Fruit fly (Drosophila melanogaster) whole organism, embryonic: ENCODE measurements around the gene Trm7-34.
A peak's percentile ranks its signal among the peaks of the same experiment; 100 is the strongest.

ENCODE experiments used
- Asciz ChIP-seq: fragments of 200-800 bp; sonication (Bioruptor generic); optimal IDR thresholded peaks from 2 replicates; lab custom pipeline; 2017; ENCODE audit warnings: missing biosample characterization, mild to moderate bottlenecking, missing genetic modification characterization, missing genetic modification reagents
- Awh ChIP-seq: fragments of 200-800 bp; sonication (Bioruptor generic); IDR thresholded peaks from 2 replicates; pipeline ENCODE4, ENCODE4 v1.3.6; 2022; ENCODE audit warnings: missing biosample characterization, missing genetic modification characterization
- Bteb2 ChIP-seq: fragments of 200-800 bp; sonication (Bioruptor generic); optimal IDR thresholded peaks from 2 replicates; lab custom pipeline; 2016; ENCODE audit warnings: missing biosample characterization, missing genetic modification characterization
- CG10274 ChIP-seq: fragments of 200-800 bp; sonication (Bioruptor generic); optimal IDR thresholded peaks from 3 replicates; lab custom pipeline; 2017; ENCODE audit warnings: missing biosample characterization, mild to moderate bottlenecking, missing genetic modification characterization
- CG10321 ChIP-seq: fragments of 200-800 bp; sonication (Bioruptor generic); IDR thresholded peaks from 2 replicates; pipeline ENCODE4 v1.3.6; 2022; ENCODE audit warnings: missing biosample characterization, missing genetic modification characterization
- CG10565 ChIP-seq: fragments of 200-800 bp; sonication (Bioruptor generic); optimal IDR thresholded peaks from 3 replicates; lab custom pipeline; 2016; ENCODE audit warnings: missing biosample characterization, mild to moderate bottlenecking, missing genetic modification characterization
- CG14710 ChIP-seq: fragments of 200-800 bp; sonication (Bioruptor generic); optimal IDR thresholded peaks from 3 replicates; lab custom pipeline; 2019; ENCODE audit warnings: missing biosample characterization, mild to moderate bottlenecking, missing genetic modification characterization, moderate library complexity
- CG15269 ChIP-seq: fragments of 200-800 bp; sonication (Bioruptor generic); optimal IDR thresholded peaks from 2 replicates; lab custom pipeline; 2018; ENCODE audit warnings: missing biosample characterization, mild to moderate bottlenecking, missing genetic modification characterization, moderate library complexity
- CG1529 ChIP-seq: fragments of 200-800 bp; sonication (Bioruptor generic); optimal IDR thresholded peaks from 3 replicates; lab custom pipeline; 2018; ENCODE audit warnings: missing biosample characterization, missing genetic modification characterization
- CG17186 ChIP-seq: fragments of 200-800 bp; sonication (Bioruptor generic); optimal IDR thresholded peaks from 3 replicates; lab custom pipeline; 2017; ENCODE audit warnings: missing biosample characterization, missing genetic modification reagents, missing genetic modification characterization
- CG1792 ChIP-seq: fragments of 200-800 bp; sonication (Bioruptor generic); optimal IDR thresholded peaks from 2 replicates; lab custom pipeline; 2016; ENCODE audit warnings: missing biosample characterization, missing genetic modification characterization
- CG2889 ChIP-seq: fragments of 200-800 bp; sonication (Bioruptor generic); IDR thresholded peaks from 3 replicates; pipeline ENCODE4 v1.3.6; 2022; ENCODE audit warnings: missing biosample characterization, missing genetic modification characterization
- CG30431 ChIP-seq: fragments of 200-800 bp; sonication (Bioruptor generic); optimal IDR thresholded peaks from 2 replicates; lab custom pipeline; 2017; ENCODE audit warnings: missing biosample characterization, missing genetic modification characterization
- CG42726 ChIP-seq: fragments of 200-800 bp; sonication (Bioruptor generic); IDR thresholded peaks from 2 replicates; pipeline ENCODE4 v1.3.6; 2022; ENCODE audit warnings: missing biosample characterization, missing genetic modification characterization; ENCODE audit not compliant: partially characterized antibody
- CG4424 ChIP-seq: fragments of 200-800 bp; sonication (Bioruptor generic); optimal IDR thresholded peaks from 3 replicates; lab custom pipeline; 2016; ENCODE audit warnings: missing biosample characterization, missing genetic modification characterization
- CG4617 ChIP-seq: fragments of 200-800 bp; sonication (Bioruptor generic); optimal IDR thresholded peaks from 3 replicates; lab custom pipeline; 2016; ENCODE audit warnings: missing biosample characterization, missing genetic modification characterization, borderline replicate concordance
- CG5180 ChIP-seq: fragments of 200-800 bp; sonication (Bioruptor generic); optimal IDR thresholded peaks from 3 replicates; lab custom pipeline; 2017; ENCODE audit warnings: missing biosample characterization, missing genetic modification characterization, mild to moderate bottlenecking, moderate library complexity, missing genetic modification reagents
- CG6765 ChIP-seq: fragments of 200-800 bp; sonication (Bioruptor generic); optimal IDR thresholded peaks from 3 replicates; lab custom pipeline; 2017; ENCODE audit warnings: missing biosample characterization, mild to moderate bottlenecking, missing genetic modification characterization
- CG6791 ChIP-seq: fragments of 200-800 bp; sonication (Bioruptor generic); IDR thresholded peaks from 3 replicates; pipeline ENCODE4 v1.3.6; 2022; ENCODE audit warnings: missing biosample characterization, missing genetic modification characterization; ENCODE audit not compliant: partially characterized antibody
- CG6854 ChIP-seq: fragments of 200-800 bp; sonication (Bioruptor generic); optimal IDR thresholded peaks from 3 replicates; lab custom pipeline; 2017; ENCODE audit warnings: missing biosample characterization, mild to moderate bottlenecking, missing genetic modification characterization
- CG7357 ChIP-seq: fragments of 200-800 bp; sonication (Bioruptor generic); IDR thresholded peaks from 3 replicates; pipeline ENCODE4 v1.3.6; 2022; ENCODE audit warnings: missing biosample characterization, missing genetic modification characterization
- CG8388 ChIP-seq: fragments of 200-800 bp; sonication (Bioruptor generic); optimal IDR thresholded peaks from 2 replicates; lab custom pipeline; 2019; ENCODE audit warnings: missing biosample characterization, mild to moderate bottlenecking, missing genetic modification characterization, moderate library complexity
- CoRest ChIP-seq: fragments of 200-800 bp; sonication (Bioruptor generic); optimal IDR thresholded peaks from 3 replicates; lab custom pipeline; 2018; ENCODE audit warnings: missing biosample characterization, mild to moderate bottlenecking, missing genetic modification characterization, moderate library complexity
- D19B ChIP-seq: fragments of 200-800 bp; sonication (Bioruptor generic); optimal IDR thresholded peaks from 2 replicates; lab custom pipeline; 2017; ENCODE audit warnings: missing biosample characterization, mild to moderate bottlenecking, missing genetic modification characterization
- E2f1 ChIP-seq: fragments of 200-800 bp; sonication (Bioruptor generic); IDR thresholded peaks from 2 replicates; pipeline ENCODE4 v1.3.6; 2022; ENCODE audit warnings: missing biosample characterization, missing genetic modification characterization
- Hr39 ChIP-seq: fragments of >200 bp; optimal IDR thresholded peaks from 2 replicates; lab custom pipeline; 2017
- Med ChIP-seq: fragments of 200-800 bp; sonication (Bioruptor generic); peaks from one replicate; lab custom pipeline; 2016; ENCODE audit warnings: missing biosample characterization, missing genetic modification characterization, mild to moderate bottlenecking, inconsistent platforms, moderate library complexity
- NK7.1 ChIP-seq: fragments of 200-800 bp; sonication (Bioruptor generic); optimal IDR thresholded peaks from 3 replicates; lab custom pipeline; 2016; ENCODE audit warnings: missing biosample characterization, missing genetic modification characterization
- Nf-YC ChIP-seq: fragments of 200-800 bp; optimal IDR thresholded peaks from 3 replicates; lab custom pipeline; 2019; ENCODE audit warnings: missing biosample characterization, mild to moderate bottlenecking, missing genetic modification characterization, moderate library complexity
- PHDP ChIP-seq: fragments of 200-800 bp; sonication (Bioruptor generic); optimal IDR thresholded peaks from 3 replicates; lab custom pipeline; 2018; ENCODE audit warnings: missing biosample characterization, mild to moderate bottlenecking, missing genetic modification characterization, moderate library complexity
- Ravus ChIP-seq: fragments of 200-800 bp; sonication (Bioruptor generic); IDR thresholded peaks from 2 replicates; pipeline ENCODE4 v1.3.6; 2022; ENCODE audit warnings: missing biosample characterization, missing genetic modification characterization
- Sox102F ChIP-seq: fragments of 200-800 bp; sonication (Bioruptor generic); optimal IDR thresholded peaks from 2 replicates; lab custom pipeline; 2018; ENCODE audit warnings: missing biosample characterization, mild to moderate bottlenecking, missing genetic modification characterization, moderate library complexity
- Ssrp ChIP-seq: fragments of 200-800 bp; sonication (Bioruptor generic); optimal IDR thresholded peaks from 2 replicates; lab custom pipeline; 2018; ENCODE audit warnings: missing biosample characterization, mild to moderate bottlenecking, missing genetic modification characterization, moderate library complexity
- caup ChIP-seq: fragments of 200-800 bp; sonication (Bioruptor generic); optimal IDR thresholded peaks from 3 replicates; lab custom pipeline; 2017; ENCODE audit warnings: missing biosample characterization, mild to moderate bottlenecking, missing genetic modification characterization, moderate library complexity; ENCODE audit not compliant: severe bottlenecking
- ci ChIP-seq: fragments of 200-800 bp; sonication (Bioruptor generic); IDR thresholded peaks from 3 replicates; pipeline ENCODE4 v1.3.6; 2022; ENCODE audit warnings: missing biosample characterization, missing genetic modification characterization
- croc ChIP-seq: fragments of 200-800 bp; sonication (Bioruptor generic); conservative IDR thresholded peaks from 3 replicates; pipeline ENCODE4 v1.3.6; 2022; ENCODE audit warnings: missing biosample characterization, missing genetic modification characterization
- gcm ChIP-seq: fragments of 200-800 bp; sonication (Bioruptor generic); optimal IDR thresholded peaks from 2 replicates; lab custom pipeline; 2019; ENCODE audit warnings: missing biosample characterization, mild to moderate bottlenecking, missing genetic modification characterization, moderate library complexity
- gem ChIP-seq: fragments of 200-800 bp; sonication (Bioruptor generic); optimal IDR thresholded peaks from 2 replicates; lab custom pipeline; 2019; ENCODE audit warnings: missing biosample characterization, mild to moderate bottlenecking, missing genetic modification characterization, moderate library complexity
- hbn ChIP-seq: fragments of 200-800 bp; sonication (Bioruptor generic); IDR thresholded peaks from 2 replicates; pipeline ENCODE4 v1.3.6; 2022; ENCODE audit warnings: missing biosample characterization, missing genetic modification characterization; ENCODE audit not compliant: partially characterized antibody
- lov ChIP-seq, 2 experiments: fragments of 200-800 bp in 1 of 2; fragments of >200 bp in 1 of 2; sonication (Bioruptor generic) in 1 of 2; IDR thresholded peaks in 1 of 2; optimal IDR thresholded peaks in 1 of 2; 2 replicates in 1 of 2; 3 replicates in 1 of 2; pipeline versions ENCODE4 v1.3.6 to Lab custom; 2017 to 2022; ENCODE audit warnings: missing biosample characterization in 1 of 2, missing genetic modification characterization in 1 of 2
- pum ChIP-seq: fragments of 200-800 bp; sonication (Bioruptor generic); optimal IDR thresholded peaks from 2 replicates; lab custom pipeline; 2016; ENCODE audit warnings: missing biosample characterization, missing genetic modification characterization
- sc ChIP-seq, 3 experiments: fragments of >200 bp in 2 of 3; fragments of 200-800 bp in 1 of 3; sonication (Bioruptor generic) in 1 of 3; optimal IDR thresholded peaks; 2 replicates in 2 of 3; 3 replicates in 1 of 3; lab custom pipeline; 2017; ENCODE audit warnings: mild to moderate bottlenecking in 1 of 3, missing biosample characterization in 1 of 3, missing genetic modification characterization in 1 of 3, missing genetic modification reagents in 1 of 3
- sima ChIP-seq: fragments of 200-800 bp; sonication (Bioruptor generic); optimal IDR thresholded peaks from 2 replicates; lab custom pipeline; 2016; ENCODE audit warnings: missing biosample characterization, missing genetic modification characterization
- tio ChIP-seq: fragments of 200-800 bp; sonication (Bioruptor generic); optimal IDR thresholded peaks from 2 replicates; lab custom pipeline; 2017; ENCODE audit warnings: missing biosample characterization, missing genetic modification characterization, inconsistent platforms
- tll ChIP-seq, 2 experiments: fragments of 200-800 bp in 1 of 2; fragments of >200 bp in 1 of 2; sonication (Bioruptor generic) in 1 of 2; optimal IDR thresholded peaks; 2 replicates each; lab custom pipeline; 2017 to 2019; ENCODE audit warnings: missing biosample characterization in 2 of 2, missing genetic modification characterization in 2 of 2, mild to moderate bottlenecking in 1 of 2, moderate library complexity in 1 of 2
- tna ChIP-seq: fragments of 200-800 bp; sonication (Bioruptor generic); IDR thresholded peaks from 2 replicates; pipeline ENCODE4 v1.3.6; 2022; ENCODE audit warnings: missing biosample characterization, missing genetic modification characterization; ENCODE audit not compliant: partially characterized antibody
- tx ChIP-seq: fragments of 200-800 bp; sonication (Bioruptor generic); optimal IDR thresholded peaks from 2 replicates; lab custom pipeline; 2016; ENCODE audit warnings: missing biosample characterization, missing genetic modification characterization

The Trm7-34 gene

DNA sequence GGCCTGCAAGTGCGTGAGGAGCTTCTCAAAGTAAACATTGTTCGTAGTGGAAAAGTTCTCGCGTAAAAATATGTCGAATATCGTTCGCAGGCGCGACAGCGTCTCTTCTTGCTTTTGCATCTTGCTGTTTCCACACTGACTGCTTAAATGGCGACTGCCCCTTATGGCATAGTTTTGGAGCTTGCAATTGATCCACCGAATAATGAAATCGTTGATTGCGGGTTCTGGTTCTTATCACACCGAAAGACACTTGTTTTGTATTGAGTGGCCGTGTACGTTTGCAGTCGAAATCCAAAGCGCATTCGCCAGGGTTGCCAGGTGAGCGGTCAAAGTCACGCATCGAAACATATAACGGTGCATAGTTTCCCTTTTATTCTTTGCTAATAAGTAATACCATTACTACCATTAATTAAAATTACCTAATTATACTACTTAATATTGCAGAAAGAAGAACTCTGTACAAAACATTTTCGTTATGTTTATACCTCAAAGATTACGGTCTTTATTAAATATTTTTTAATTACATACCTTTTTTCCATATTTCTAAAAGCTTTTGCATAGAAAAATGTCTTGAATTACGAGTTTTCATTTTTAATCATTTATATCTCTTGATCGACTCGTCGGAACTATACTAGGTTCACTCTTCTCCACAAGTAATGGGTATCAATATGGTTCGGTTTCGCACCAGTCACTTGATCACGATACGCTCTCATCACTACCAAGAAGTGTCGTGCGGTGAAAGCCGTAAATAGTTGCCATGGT is 32.0 kb downstream of the Trm7-34 start, which contains the start of the genes CG7044 and Tbc1d22 (continued):
- peak; percentile 59 for TF ChIP-seq CG4424 (GFP tag; lab: Kevin White, UChicago)
- TF ChIP-seq CG8388 (GFP tag; lab: Kevin White, UChicago) = peak; percentile 10
- TF ChIP-seq CG30431 = no peak
- TF ChIP-seq caup = no peak
- TF ChIP-seq CG1792 (GFP tag; lab: Kevin White, UChicago) = no peak
- TF ChIP-seq CG10565 (GFP tag; lab: Kevin White, UChicago) = no peak
- TF ChIP-seq sc (optimal IDR thresholded peaks at IDR 0.05; lab: Kevin White, UChicago) = no peak
- no peak for TF ChIP-seq sc (GFP tag; optimal IDR thresholded peaks at IDR 0.05; lab: Kevin White, UChicago)
- TF ChIP-seq CG6854 (GFP tag; lab: Kevin White, UChicago) = no peak
- TF ChIP-seq Ssrp = peak; percentile 54
- no peak for TF ChIP-seq Awh (GFP tag; lab: Robert Waterston, UW)
- TF ChIP-seq NK7.1 (GFP tag; lab: Kevin White, UChicago) = peak; percentile 3
- TF ChIP-seq CG4617 = peak; percentile 19
- peak; percentile 69 for TF ChIP-seq Med (GFP tag; lab: Kevin White, UChicago)
- no peak for TF ChIP-seq CG10274 (GFP tag; lab: Kevin White, UChicago)
- TF ChIP-seq lov (optimal IDR thresholded peaks at IDR 0.05; lab: Kevin White, UChicago) = no peak
- TF ChIP-seq lov (GFP tag; IDR thresholded peaks at IDR 0.05; lab: Robert Waterston, UW) = no peak
- TF ChIP-seq CG42726 (GFP tag; lab: Robert Waterston, UW) = no peak
- no peak for TF ChIP-seq Asciz
- TF ChIP-seq PHDP = peak; percentile 26
- no peak for TF ChIP-seq sima (GFP tag; lab: Kevin White, UChicago)
- TF ChIP-seq Sox102F = no peak
- no peak for TF ChIP-seq Hr39
- TF ChIP-seq tna = no peak
- no peak for TF ChIP-seq CG17186 (GFP tag; lab: Kevin White, UChicago)
- peak; percentile 66 for TF ChIP-seq gem (tag; lab: Kevin White, UChicago)
- TF ChIP-seq D19B (GFP tag; lab: Kevin White, UChicago) = peak; percentile 98
- TF ChIP-seq Nf-YC (tag; lab: Kevin White, UChicago) = peak; percentile 54
- no peak for TF ChIP-seq CG1529 (GFP tag; lab: Kevin White, UChicago)
- TF ChIP-seq tll (GFP tag; optimal IDR thresholded peaks at IDR 0.05; lab: Kevin White, UChicago) = peak in 1 of 2 experiments; percentile 79
- no peak for TF ChIP-seq Bteb2
- TF ChIP-seq CG14710 (tag; lab: Kevin White, UChicago) = peak; percentile 71
- TF ChIP-seq CG5180 (GFP tag; lab: Kevin White, UChicago) = no peak
- no peak for TF ChIP-seq gcm (GFP tag; lab: Kevin White, UChicago)
- peak; percentile 30; the same call in 1 of the 2 replicates for TF ChIP-seq E2f1 (GFP tag; lab: Robert Waterston, UW)
- TF ChIP-seq croc (GFP tag; lab: Robert Waterston, UW) = no peak
- TF ChIP-seq CG10321 (GFP tag; lab: Robert Waterston, UW) = no peak
- peak; percentile 49 for TF ChIP-seq pum (GFP tag; lab: Kevin White, UChicago)
- TF ChIP-seq tx (GFP tag; lab: Kevin White, UChicago) = peak; percentile 3
- no peak for TF ChIP-seq tio (GFP tag; lab: Kevin White, UChicago)
- peak; percentile 82 for TF ChIP-seq CoRest
- TF ChIP-seq CG6765 (GFP tag; lab: Kevin White, UChicago) = no peak
- 0 out of 2 replicates have a peak, but pooled peaks have one; percentile 13 for TF ChIP-seq hbn (GFP tag; lab: Robert Waterston, UW)
- no peak for TF ChIP-seq CG15269 (tag; lab: Kevin White, UChicago)
- peak; percentile 30; the same call in 1 of the 3 replicates for TF ChIP-seq ci (GFP tag; lab: Robert Waterston, UW)
- no peak for TF ChIP-seq CG2889 (GFP tag; lab: Robert Waterston, UW)
- TF ChIP-seq CG6791 (GFP tag; lab: Robert Waterston, UW) = 0 out of 3 replicates have a peak, but pooled peaks have one; percentile 10
- 0 out of 3 replicates have a peak, but pooled peaks have one; percentile 16 for TF ChIP-seq CG7357 (GFP tag; lab: Robert Waterston, UW)
- TF ChIP-seq Ravus = no peak
